Worm (Caenorhabditis elegans) whole organism, dauer: ENCODE results near the gene F58E6.5.

Source experiments
- unc-62 ChIP-seq: sonication (generic microtip); optimal IDR thresholded peaks from 2 replicates; lab custom pipeline; 2017; ENCODE audit warnings: missing biosample characterization, missing genetic modification reagents, missing genetic modification characterization

Gene F58E6.5

DNA sequence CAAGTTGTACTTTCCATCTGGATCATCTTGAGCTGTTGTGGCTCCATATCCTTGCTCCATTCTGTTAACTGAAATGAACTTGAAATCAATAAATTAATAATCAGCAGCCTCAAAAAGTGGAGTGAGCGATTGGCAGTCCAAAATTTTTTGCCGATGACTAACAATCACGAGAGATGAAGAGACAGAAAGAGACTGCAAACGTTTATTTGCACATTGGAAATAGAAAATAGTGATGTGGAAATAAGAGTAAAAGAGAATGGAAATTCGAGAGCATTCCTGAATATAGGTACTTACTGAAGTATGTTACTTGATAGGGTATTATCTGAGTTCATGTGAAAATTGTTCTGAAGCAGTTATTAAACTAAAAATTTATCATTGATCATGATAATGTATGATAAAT, 44.6 kb downstream of the F58E6.5 start, which contains the start of gene tag-120:
Gene tag-120, minus strand, starts transcription at position 68 of the 400 bp plus-strand sequence.
- no peak for TF ChIP-seq unc-62 (GFP tag; lab: Kevin White, UChicago)

DNA sequence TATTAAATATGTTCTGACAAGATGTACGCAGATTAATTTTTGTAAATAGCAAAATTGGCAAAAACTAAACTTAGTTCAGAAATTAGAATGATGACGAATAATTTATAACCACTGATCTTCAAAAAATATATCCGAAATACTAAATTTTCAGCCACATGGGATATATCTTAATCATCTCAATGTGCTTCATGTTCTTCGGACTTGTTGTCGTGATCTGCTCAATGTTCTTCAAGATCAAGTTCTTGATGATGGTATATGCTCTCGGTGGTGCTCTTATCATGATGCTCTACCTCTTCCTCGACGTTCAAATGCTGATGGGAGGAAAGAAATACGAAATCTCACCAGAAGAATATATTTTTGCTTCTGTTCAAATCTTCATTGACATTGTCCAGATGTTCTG, 47.8 kb downstream of the F58E6.5 start:
- TF ChIP-seq unc-62 (GFP tag; lab: Kevin White, UChicago): no peak

DNA sequence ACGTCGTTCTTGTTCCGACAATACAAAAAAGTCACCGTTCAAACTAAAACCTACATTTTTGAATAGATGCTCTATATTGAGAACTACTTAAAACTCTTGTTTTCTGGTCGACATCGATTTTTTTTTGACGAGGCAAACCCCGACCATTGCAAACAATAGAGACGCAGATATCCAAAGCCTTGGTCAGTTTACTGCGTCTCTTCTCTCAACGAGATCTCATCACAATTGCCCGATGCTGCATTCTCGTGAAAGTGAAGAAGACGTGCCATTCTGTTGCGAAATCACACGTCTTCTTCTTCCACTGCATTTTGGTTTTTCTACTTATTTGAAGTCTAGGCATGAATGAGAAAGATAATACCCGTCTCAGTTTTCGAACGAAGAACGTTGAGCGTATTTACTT, 50.0 kb downstream of the F58E6.5 start:
- TF ChIP-seq unc-62 (GFP tag; lab: Kevin White, UChicago): no peak

- TF ChIP-seq unc-62 (GFP tag; lab: Kevin White, UChicago): no peak
Observed at ce11 chrV:9703549-9703948, 50.8 kb downstream of the F58E6.5 start.
